Fruit fly (Drosophila melanogaster): ENCODE data around the gene CG42692.

Gene CG42692

DNA sequence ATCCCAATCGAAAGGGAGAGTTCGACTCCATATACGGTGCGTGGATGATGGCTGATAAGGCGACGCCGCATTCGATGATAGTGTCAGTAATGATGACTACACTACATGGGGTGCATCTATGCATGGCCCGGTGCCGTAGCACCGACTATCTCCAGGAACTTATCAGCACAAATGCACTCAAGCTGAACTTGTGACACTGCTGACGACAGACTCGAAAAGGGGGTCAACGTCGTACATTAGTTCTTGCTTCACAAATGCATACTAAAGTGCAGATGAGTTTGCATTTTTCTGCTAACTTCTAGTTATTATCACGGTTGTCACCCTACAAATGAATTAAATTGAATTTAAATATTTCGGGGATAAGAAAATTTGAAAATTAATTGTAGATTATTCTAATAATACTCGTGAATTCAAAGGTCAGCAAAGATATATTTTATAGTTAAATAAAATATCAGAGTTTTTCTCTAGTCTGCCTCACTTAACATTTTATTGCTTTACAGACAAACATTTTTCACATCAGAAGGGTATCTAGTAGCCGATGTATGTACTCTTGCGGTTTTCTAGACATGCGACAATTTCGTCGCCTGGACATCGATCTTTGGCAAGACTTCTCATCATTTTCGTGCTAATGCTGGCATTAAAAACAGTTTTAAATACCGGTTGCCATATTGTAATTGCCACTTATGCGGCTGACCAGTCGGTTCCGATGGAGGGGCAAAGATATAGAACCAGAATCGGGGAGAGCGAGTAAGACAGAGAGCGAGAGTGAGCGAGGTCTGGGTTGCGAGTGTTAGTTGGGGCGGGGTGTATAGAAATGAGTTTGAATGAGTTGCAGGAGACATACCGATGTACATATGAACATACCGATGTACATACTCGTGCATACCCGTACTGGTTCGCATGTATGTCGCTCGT lies 15.5 kb downstream of the CG42692 start (continued):
- TF ChIP-seq sens-2 (GFP tag; IDR thresholded peaks at IDR 0.05) (0 out of 2 replicates have a peak, but pooled peaks have one; percentile 22), sc (optimal IDR thresholded peaks at IDR 0.05) (no peak), sc (GFP tag; optimal IDR thresholded peaks at IDR 0.05) (no peak), her (GFP tag; optimal IDR thresholded peaks at IDR 0.05) (no peak), row (GFP tag; IDR thresholded peaks at IDR 0.05) (peak; percentile 72), HHEX (GFP tag; optimal IDR thresholded peaks at IDR 0.05) (no peak), Gsc (GFP tag; IDR thresholded peaks at IDR 0.05) (no peak), CG2678 (tag; optimal IDR thresholded peaks at IDR 0.05) (no peak), Pdp1 (GFP tag; optimal IDR thresholded peaks at IDR 0.05) (no peak), CG5180 (GFP tag; optimal IDR thresholded peaks at IDR 0.05) (no peak), NFAT (GFP tag; IDR thresholded peaks at IDR 0.05) (no peak), CG15479 (GFP tag; optimal IDR thresholded peaks at IDR 0.05) (peak; percentile 75), CG15601 (tag; optimal IDR thresholded peaks at IDR 0.05) (no peak), toy (GFP tag; IDR thresholded peaks at IDR 0.05) (no peak), Dbx (GFP tag; IDR thresholded peaks at IDR 0.05) (no peak), Asciz (GFP tag; optimal IDR thresholded peaks at IDR 0.05) (no peak), esg (GFP tag; conservative IDR thresholded peaks at IDR 0.05) (peak; percentile 56), B-H2 (GFP tag; optimal IDR thresholded peaks at IDR 0.05) (no peak), ATbp (GFP tag; optimal IDR thresholded peaks at IDR 0.05) (no peak), BEAF-32 (GFP tag; optimal IDR thresholded peaks at IDR 0.05) (no peak), Hsf (GFP tag; optimal IDR thresholded peaks at IDR 0.05) (no peak), CG4404 (GFP tag; IDR thresholded peaks at IDR 0.05) (no peak), otp (GFP tag; IDR thresholded peaks at IDR 0.05) (no peak), CG34422 (GFP tag; IDR thresholded peaks at IDR 0.05) (no peak), CG10979 (tag; optimal IDR thresholded peaks at IDR 0.05) (no peak), Hr78 (GFP tag; optimal IDR thresholded peaks at IDR 0.05) (peak in 1 of 2 experiments; percentile 87), sim (GFP tag; IDR thresholded peaks at IDR 0.05) (no peak), ac (GFP tag; optimal IDR thresholded peaks at IDR 0.05) (no peak), CG14014 (GFP tag; IDR thresholded peaks at IDR 0.05) (no peak), CG10431 (GFP tag; optimal IDR thresholded peaks at IDR 0.05) (peak; percentile 39), yki (optimal IDR thresholded peaks at IDR 0.05) (no peak), dmrt11E (tag; optimal IDR thresholded peaks at IDR 0.05) (peak; percentile 44), CG17328 (GFP tag; IDR thresholded peaks at IDR 0.05) (peak; percentile 30; the same call in 1 of the 2 replicates), lola (GFP tag; optimal IDR thresholded peaks at IDR 0.05) (no peak), D (optimal IDR thresholded peaks at IDR 0.05) (peak; percentile 15), D (GFP tag; optimal IDR thresholded peaks at IDR 0.05) (no peak), Chrac-16 (GFP tag; optimal IDR thresholded peaks at IDR 0.05) (no peak), CG7928 (GFP tag; optimal IDR thresholded peaks at IDR 0.05) (no peak), Myb (GFP tag; optimal IDR thresholded peaks at IDR 0.05) (no peak), Lim3 (GFP tag; IDR thresholded peaks at IDR 0.05) (no peak), CG2712 (tag; optimal IDR thresholded peaks at IDR 0.05) (no peak), Sin3A (optimal IDR thresholded peaks at IDR 0.05) (no peak), CG18476 (GFP tag; optimal IDR thresholded peaks at IDR 0.05) (no peak), CG2116 (GFP tag; optimal IDR thresholded peaks at IDR 0.05) (no peak), vvl (GFP tag; IDR thresholded peaks at IDR 0.05) (no peak; the same call in 1 of the 2 replicates), CG3838 (GFP tag; optimal IDR thresholded peaks at IDR 0.05) (no peak), D19A (tag; optimal IDR thresholded peaks at IDR 0.05) (peak; percentile 98), Ssrp (tag; optimal IDR thresholded peaks at IDR 0.05) (peak; percentile 60), CG17568 (GFP tag; optimal IDR thresholded peaks at IDR 0.05) (no peak), CG18764 (GFP tag; optimal IDR thresholded peaks at IDR 0.05) (no peak)
